Worm (Caenorhabditis elegans): ENCODE data around the gene mihp-2.

Gene mihp-2

ce11 chrV:18917396-18917795 lies 13.8 kb downstream of the mihp-2 start:
- no peak for TF ChIP-seq nhr-232 (tag; optimal IDR thresholded peaks at IDR 0.05)
- TF ChIP-seq ceh-14 (tag; optimal IDR thresholded peaks at IDR 0.05), result no peak
- TF ChIP-seq ceh-2 (tag; optimal IDR thresholded peaks at IDR 0.05), result no peak
- no peak for TF ChIP-seq pat-9 (tag; optimal IDR thresholded peaks at IDR 0.05)
- no peak for TF ChIP-seq tbx-2 (tag; optimal IDR thresholded peaks at IDR 0.05)
- TF ChIP-seq hlh-30 (tag; optimal IDR thresholded peaks at IDR 0.05; ENCODE audit: insufficient read depth), result no peak
- TF ChIP-seq pqm-1 (tag; optimal IDR thresholded peaks at IDR 0.05), result no peak
- no peak for TF ChIP-seq nfya-1 (tag; optimal IDR thresholded peaks at IDR 0.05)
- no peak for TF ChIP-seq ceh-9 (tag; optimal IDR thresholded peaks at IDR 0.05)
- TF ChIP-seq ahr-1 (tag; optimal IDR thresholded peaks at IDR 0.05), result no peak
- TF ChIP-seq fax-1 (tag; optimal IDR thresholded peaks at IDR 0.05), result no peak
- no peak for TF ChIP-seq npax-4 (tag; optimal IDR thresholded peaks at IDR 0.05)
- no peak for TF ChIP-seq lim-6 (tag; optimal IDR thresholded peaks at IDR 0.05)
- no peak for TF ChIP-seq T23F11.4 (GFP tag; optimal IDR thresholded peaks at IDR 0.05)
- no peak for TF ChIP-seq che-1 (tag; optimal IDR thresholded peaks at IDR 0.05)
- no peak for TF ChIP-seq hlh-15 (tag; optimal IDR thresholded peaks at IDR 0.05)
- no peak for TF ChIP-seq odd-2 (tag; optimal IDR thresholded peaks at IDR 0.05)
- no peak for TF ChIP-seq eyg-1 (tag; optimal IDR thresholded peaks at IDR 0.05)

ce11 chrV:18930748-18931147 lies 27.2 kb downstream of the mihp-2 start:
- no peak for TF ChIP-seq K02D7.2 (tag; optimal IDR thresholded peaks at IDR 0.05)
- TF ChIP-seq pha-4 (tag; optimal IDR thresholded peaks at IDR 0.05), result no peak
- no peak for TF ChIP-seq mec-3 (tag; optimal IDR thresholded peaks at IDR 0.05; ENCODE audit: borderline replicate concordance)
- TF ChIP-seq pros-1 (tag; optimal IDR thresholded peaks at IDR 0.05), result no peak
- TF ChIP-seq ahr-1 (tag; optimal IDR thresholded peaks at IDR 0.05), result no peak
- TF ChIP-seq eyg-1 (tag; optimal IDR thresholded peaks at IDR 0.05), result no peak
- no peak for TF ChIP-seq ceh-2 (tag; optimal IDR thresholded peaks at IDR 0.05)
- TF ChIP-seq ceh-45 (GFP tag; IDR thresholded peaks at IDR 0.05), result no peak
- no peak for TF ChIP-seq T23F11.4 (GFP tag; optimal IDR thresholded peaks at IDR 0.05)
- TF ChIP-seq zip-5 (tag; optimal IDR thresholded peaks at IDR 0.05), result no peak
- no peak for TF ChIP-seq madf-2 (tag; optimal IDR thresholded peaks at IDR 0.05)
- TF ChIP-seq ceh-24 (tag; optimal IDR thresholded peaks at IDR 0.05), result no peak
- no peak for TF ChIP-seq ceh-48 (tag; optimal IDR thresholded peaks at IDR 0.05)
- no peak for TF ChIP-seq pat-9 (tag; optimal IDR thresholded peaks at IDR 0.05)
- no peak for TF ChIP-seq unc-86 (tag; optimal IDR thresholded peaks at IDR 0.05)
- no peak for TF ChIP-seq npax-4 (tag; optimal IDR thresholded peaks at IDR 0.05)
- TF ChIP-seq C08G9.2 (tag; optimal IDR thresholded peaks at IDR 0.05), result no peak
- no peak for TF ChIP-seq ceh-14 (tag; optimal IDR thresholded peaks at IDR 0.05)

- TF ChIP-seq unc-86 (tag; optimal IDR thresholded peaks at IDR 0.05) (no peak), hlh-6 (tag; optimal IDR thresholded peaks at IDR 0.05) (no peak), elt-2 (tag; optimal IDR thresholded peaks at IDR 0.05) (no peak), sox-2 (GFP tag; IDR thresholded peaks at IDR 0.05) (no peak), unc-42 (tag; optimal IDR thresholded peaks at IDR 0.05) (no peak), K02D7.2 (tag; optimal IDR thresholded peaks at IDR 0.05) (no peak), ttx-3 (tag; optimal IDR thresholded peaks at IDR 0.05) (no peak), unc-55 (GFP tag; optimal IDR thresholded peaks at IDR 0.05) (no peak), ceh-34 (tag; optimal IDR thresholded peaks at IDR 0.05) (no peak), madf-2 (tag; optimal IDR thresholded peaks at IDR 0.05) (no peak), che-1 (tag; optimal IDR thresholded peaks at IDR 0.05) (no peak)
Measured at ce11 chrV:18931279-18931678, 27.7 kb downstream of the mihp-2 start, which contains the start of gene ptr-22. Gene ptr-22, minus strand, starts transcription at chrV:18931379.

- no peak for TF ChIP-seq F13H6.1 (tag; optimal IDR thresholded peaks at IDR 0.05)
- peak; percentile 6 for TF ChIP-seq nhr-11 (tag; optimal IDR thresholded peaks at IDR 0.05)
Measured at ce11 chrV:18934539-18934938, 31.0 kb downstream of the mihp-2 start.

Data from whole organism, late embryonic.